Worm (Caenorhabditis elegans) whole organism, L4 larva: ENCODE measurements around the gene Y44A6C.2.

ENCODE experiments used
- D1046.2 ChIP-seq: fragments of 200-800 bp; sonication (Bioruptor generic); IDR thresholded peaks from 2 replicates; pipeline ENCODE4 v1.3.6; 2022; ENCODE audit warnings: missing genetic modification characterization, missing compliant biosample characterization
- dpl-1 ChIP-seq: fragments of 150-350 bp; optimal IDR thresholded peaks from 2 replicates; lab custom pipeline; 2014; ENCODE audit warnings: missing biosample characterization, missing genetic modification reagents, missing genetic modification characterization
- egl-27 ChIP-seq: sonication (generic microtip); optimal IDR thresholded peaks from 3 replicates; lab custom pipeline; 2017; ENCODE audit warnings: missing biosample characterization, missing genetic modification reagents, missing genetic modification characterization
- unc-62 ChIP-seq, 3 experiments: fragments of 150-350 bp in 1 of 3; sonication (generic microtip); optimal IDR thresholded peaks in 2 of 3; peaks in 1 of 3; 1 replicate in 1 of 3; 2 replicates in 2 of 3; lab custom pipeline; 2014 to 2017; ENCODE audit warnings: missing biosample characterization in 3 of 3, missing genetic modification characterization in 3 of 3, missing genetic modification reagents in 3 of 3, missing genotype in 1 of 3

DNA sequence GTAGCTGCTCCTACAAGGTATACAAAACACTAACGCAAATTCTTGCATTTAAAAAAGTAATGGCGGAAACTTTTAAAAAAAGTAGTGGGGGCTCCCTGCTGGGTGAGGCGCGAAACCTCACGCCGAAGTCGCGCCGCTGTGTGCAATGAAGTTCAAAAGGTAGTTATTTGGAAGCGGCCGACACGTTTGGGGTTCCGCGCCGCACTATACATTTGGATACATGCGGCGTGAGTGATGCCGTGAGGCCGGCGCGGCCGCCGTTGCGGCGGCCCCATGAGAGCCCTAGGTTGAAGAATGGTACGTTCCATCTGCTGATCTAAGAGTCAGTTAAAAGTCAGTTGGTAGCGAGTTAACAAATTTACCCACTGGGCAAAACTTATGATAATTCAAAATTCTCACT is 40.2 kb upstream of the Y44A6C.2 start:
- TF ChIP-seq D1046.2 (no peak), unc-62 (GFP tag; optimal IDR thresholded peaks at IDR 0.05 in 1 of 2; lab: Kevin White, UChicago) (no peak), unc-62 (tag; optimal IDR thresholded peaks at IDR 0.05; lab: Kevin White, UChicago) (no peak), egl-27 (tag; lab: Kevin White, UChicago) (no peak), dpl-1 (no peak)
